Fruit fly (Drosophila melanogaster) whole organism, prepupa: ENCODE results near the gene Tcs6.

ENCODE experiments used
- CG10631 ChIP-seq: fragments of 200-800 bp; sonication (Bioruptor generic); optimal IDR thresholded peaks from 2 replicates; lab custom pipeline; 2016; ENCODE audit warnings: missing biosample characterization, missing genetic modification characterization
- CG10669 ChIP-seq: fragments of 200-800 bp; sonication (Bioruptor generic); optimal IDR thresholded peaks from 3 replicates; lab custom pipeline; 2018; ENCODE audit warnings: missing biosample characterization, mild to moderate bottlenecking, missing genetic modification characterization, moderate library complexity
- CG11762 ChIP-seq: fragments of 200-800 bp; sonication (Bioruptor generic); optimal IDR thresholded peaks from 3 replicates; lab custom pipeline; 2016; ENCODE audit warnings: missing biosample characterization, missing genetic modification characterization; ENCODE audit not compliant: insufficient read depth
- CG11902 ChIP-seq: fragments of 200-800 bp; sonication (Bioruptor generic); optimal IDR thresholded peaks from 3 replicates; lab custom pipeline; 2016; ENCODE audit warnings: missing biosample characterization, missing genetic modification characterization
- CG15336 ChIP-seq: fragments of 200-800 bp; sonication (Bioruptor generic); IDR thresholded peaks from 2 replicates; pipeline ENCODE4 v1.3.6; 2022; ENCODE audit warnings: missing biosample characterization, missing genetic modification characterization
- CG1621 ChIP-seq: fragments of 200-800 bp; sonication (Bioruptor generic); optimal IDR thresholded peaks from 3 replicates; lab custom pipeline; 2018; ENCODE audit warnings: missing biosample characterization, mild to moderate bottlenecking, missing genetic modification characterization
- CG16779 ChIP-seq: fragments of 200-800 bp; sonication (Bioruptor generic); optimal IDR thresholded peaks from 3 replicates; lab custom pipeline; 2017; ENCODE audit warnings: missing biosample characterization, mild to moderate bottlenecking, missing genetic modification characterization
- CG3032 ChIP-seq: fragments of 200-800 bp; optimal IDR thresholded peaks from 2 replicates; lab custom pipeline; 2019; ENCODE audit warnings: missing biosample characterization, mild to moderate bottlenecking, missing genetic modification characterization, moderate library complexity
- CG31627 ChIP-seq: fragments of 200-800 bp; sonication (Bioruptor generic); optimal IDR thresholded peaks from 3 replicates; lab custom pipeline; 2016; ENCODE audit warnings: missing biosample characterization, missing genetic modification characterization
- CG32006 ChIP-seq: fragments of 200-800 bp; sonication (Bioruptor generic); optimal IDR thresholded peaks from 3 replicates; lab custom pipeline; 2017; ENCODE audit warnings: missing biosample characterization, mild to moderate bottlenecking, missing genetic modification characterization
- CG34406 ChIP-seq: fragments of 200-800 bp; sonication (Bioruptor generic); optimal IDR thresholded peaks from 3 replicates; lab custom pipeline; 2016; ENCODE audit warnings: missing biosample characterization, missing genetic modification characterization
- CG3919 ChIP-seq: fragments of 200-800 bp; sonication (Bioruptor generic); optimal IDR thresholded peaks from 3 replicates; lab custom pipeline; 2016; ENCODE audit warnings: missing biosample characterization, missing genetic modification characterization
- CG4318 ChIP-seq: fragments of 200-800 bp; sonication (Bioruptor generic); optimal IDR thresholded peaks from 3 replicates; lab custom pipeline; 2017; ENCODE audit warnings: missing biosample characterization, mild to moderate bottlenecking, missing genetic modification characterization
- CG6163 ChIP-seq: fragments of 200-800 bp; sonication (Bioruptor generic); IDR thresholded peaks from 3 replicates; pipeline ENCODE4 v1.3.6; 2022; ENCODE audit warnings: missing biosample characterization, missing genetic modification characterization
- CG6808 ChIP-seq: fragments of 200-800 bp; sonication (Bioruptor generic); optimal IDR thresholded peaks from 3 replicates; lab custom pipeline; 2017; ENCODE audit warnings: missing biosample characterization, missing genetic modification characterization, mild to moderate bottlenecking, moderate library complexity, missing genetic modification reagents
- CG7368 ChIP-seq: fragments of 200-800 bp; sonication (Bioruptor generic); optimal IDR thresholded peaks from 3 replicates; lab custom pipeline; 2016; ENCODE audit warnings: missing biosample characterization, missing genetic modification characterization
- CG8119 ChIP-seq: fragments of 200-800 bp; sonication (Bioruptor generic); IDR thresholded peaks from 3 replicates; pipeline ENCODE4 v1.3.6; 2022; ENCODE audit warnings: missing biosample characterization, missing genetic modification characterization
- CG8319 ChIP-seq: fragments of 200-800 bp; sonication (Bioruptor generic); optimal IDR thresholded peaks from 3 replicates; lab custom pipeline; 2016; ENCODE audit warnings: missing biosample characterization, missing genetic modification characterization
- CG9139 ChIP-seq: fragments of 200-800 bp; sonication (Bioruptor generic); optimal IDR thresholded peaks from 3 replicates; lab custom pipeline; 2017; ENCODE audit warnings: missing biosample characterization, mild to moderate bottlenecking, missing genetic modification characterization
- Eip78C ChIP-seq: fragments of 200-800 bp; sonication (Bioruptor generic); peaks from one replicate; lab custom pipeline; 2016; ENCODE audit warnings: missing biosample characterization, missing genetic modification characterization
- Eip93F ChIP-seq: fragments of 200-800 bp; sonication (Bioruptor generic); optimal IDR thresholded peaks from 2 replicates; lab custom pipeline; 2016; ENCODE audit warnings: missing biosample characterization, mild to moderate bottlenecking, missing genetic modification characterization
- Ets96B ChIP-seq: fragments of 200-800 bp; optimal IDR thresholded peaks from 2 replicates; lab custom pipeline; 2019; ENCODE audit warnings: missing biosample characterization, mild to moderate bottlenecking, missing genetic modification characterization, moderate library complexity
- Gug ChIP-seq: fragments of 200-800 bp; sonication (Bioruptor generic); IDR thresholded peaks from 2 replicates; pipeline ENCODE4 v1.3.6; 2022; ENCODE audit warnings: missing biosample characterization, missing genetic modification characterization
- Hr38 ChIP-seq: sonication (Bioruptor generic); optimal IDR thresholded peaks from 2 replicates; lab custom pipeline; 2016; ENCODE audit warnings: missing biosample characterization, missing genetic modification characterization
- Hr4 ChIP-seq: fragments of 200-800 bp; sonication (Bioruptor generic); optimal IDR thresholded peaks from 3 replicates; lab custom pipeline; 2016; ENCODE audit warnings: missing biosample characterization, missing genetic modification characterization
- Lpt ChIP-seq: fragments of 200-800 bp; sonication (Bioruptor generic); optimal IDR thresholded peaks from 3 replicates; lab custom pipeline; 2016; ENCODE audit warnings: missing biosample characterization, missing genetic modification characterization
- Met ChIP-seq: fragments of 200-800 bp; sonication (Bioruptor generic); optimal IDR thresholded peaks from 3 replicates; lab custom pipeline; 2016; ENCODE audit warnings: missing biosample characterization, missing genetic modification characterization
- OdsH ChIP-seq: fragments of 200-800 bp; sonication (Bioruptor generic); optimal IDR thresholded peaks from 3 replicates; lab custom pipeline; 2016; ENCODE audit warnings: missing biosample characterization, missing genetic modification characterization
- Smox ChIP-seq: fragments of 200-800 bp; sonication (Bioruptor generic); optimal IDR thresholded peaks from 3 replicates; lab custom pipeline; 2016; ENCODE audit warnings: missing biosample characterization, missing genetic modification characterization
- Sox102F ChIP-seq: fragments of 200-800 bp; sonication (Bioruptor generic); optimal IDR thresholded peaks from 2 replicates; lab custom pipeline; 2016; ENCODE audit warnings: missing biosample characterization, mild to moderate bottlenecking, missing genetic modification characterization
- Sox14 ChIP-seq: fragments of 200-800 bp; sonication (Bioruptor generic); optimal IDR thresholded peaks from 3 replicates; lab custom pipeline; 2016; ENCODE audit warnings: missing biosample characterization, missing genetic modification characterization
- Sox15 ChIP-seq: fragments of 200-800 bp; sonication (Bioruptor generic); optimal IDR thresholded peaks from 3 replicates; lab custom pipeline; 2016; ENCODE audit warnings: missing biosample characterization, missing genetic modification characterization
- achi ChIP-seq: fragments of 200-800 bp; sonication (Bioruptor generic); optimal IDR thresholded peaks from 3 replicates; lab custom pipeline; 2016; ENCODE audit warnings: missing biosample characterization, missing genetic modification characterization
- acj6 ChIP-seq: fragments of 200-800 bp; sonication (Bioruptor generic); optimal IDR thresholded peaks from 3 replicates; lab custom pipeline; 2016; ENCODE audit warnings: missing biosample characterization, missing genetic modification characterization
- cyc ChIP-seq: fragments of 200-800 bp; sonication (Bioruptor generic); optimal IDR thresholded peaks from 3 replicates; lab custom pipeline; 2016; ENCODE audit warnings: missing biosample characterization, missing genetic modification characterization
- dsx ChIP-seq: fragments of 200-800 bp; optimal IDR thresholded peaks from 3 replicates; lab custom pipeline; 2019; ENCODE audit warnings: missing biosample characterization, mild to moderate bottlenecking, missing genetic modification characterization, moderate library complexity; ENCODE audit not compliant: poor library complexity, severe bottlenecking
- eg ChIP-seq: fragments of 200-800 bp; sonication (Bioruptor generic); IDR thresholded peaks from 3 replicates; pipeline ENCODE4 v1.3.6; 2022; ENCODE audit warnings: missing biosample characterization, missing genetic modification characterization
- esn ChIP-seq: fragments of 200-800 bp; sonication (Bioruptor generic); optimal IDR thresholded peaks from 2 replicates; lab custom pipeline; 2016; ENCODE audit warnings: missing biosample characterization, mild to moderate bottlenecking, missing genetic modification characterization, moderate library complexity
- fd59A ChIP-seq: fragments of 200-800 bp; sonication (Bioruptor generic); optimal IDR thresholded peaks from 2 replicates; lab custom pipeline; 2017; ENCODE audit warnings: missing biosample characterization, mild to moderate bottlenecking, missing genetic modification characterization, missing genetic modification reagents
- fd85E ChIP-seq: fragments of 200-800 bp; sonication (Bioruptor generic); optimal IDR thresholded peaks from 3 replicates; lab custom pipeline; 2016; ENCODE audit warnings: missing biosample characterization, missing genetic modification characterization
- salr ChIP-seq, 2 experiments: fragments of 200-800 bp; sonication (Bioruptor generic); optimal IDR thresholded peaks; 3 replicates each; lab custom pipeline; 2016 to 2018; ENCODE audit warnings: missing biosample characterization in 2 of 2, missing genetic modification characterization in 2 of 2, mild to moderate bottlenecking in 1 of 2
- spab ChIP-seq: fragments of 200-800 bp; sonication (Bioruptor generic); optimal IDR thresholded peaks from 2 replicates; lab custom pipeline; 2017; ENCODE audit warnings: missing biosample characterization, mild to moderate bottlenecking, missing genetic modification characterization, missing genetic modification reagents
- ss ChIP-seq, 2 experiments: fragments of 200-800 bp; sonication (Bioruptor generic); optimal IDR thresholded peaks; 2 replicates in 1 of 2; 3 replicates in 1 of 2; lab custom pipeline; 2017 to 2018; ENCODE audit warnings: mild to moderate bottlenecking in 2 of 2, missing biosample characterization in 2 of 2, missing genetic modification characterization in 2 of 2, moderate library complexity in 1 of 2
- svp ChIP-seq: fragments of 200-800 bp; sonication (Bioruptor generic); peaks from one replicate; lab custom pipeline; 2016; ENCODE audit warnings: missing biosample characterization, missing genetic modification characterization
- topi ChIP-seq: fragments of 200-800 bp; sonication (Bioruptor generic); optimal IDR thresholded peaks from 3 replicates; lab custom pipeline; 2016; ENCODE audit warnings: missing biosample characterization, missing genetic modification characterization

Gene Tcs6

dm6 chr3R:26012801-26013663 is 45.0 kb downstream of the Tcs6 start:
- TF ChIP-seq CG3919 (GFP tag; lab: Kevin White, UChicago) (peak; percentile 24), Sox102F (GFP tag; lab: Kevin White, UChicago) (peak; percentile 42), CG10669 (GFP tag; lab: Kevin White, UChicago) (peak; percentile 52), Gug (0 out of 2 replicates have a peak, but pooled peaks have one; percentile 11), CG3032 (tag; lab: Kevin White, UChicago) (peak; percentile 79), CG31627 (GFP tag; lab: Kevin White, UChicago) (no peak), CG32006 (peak; percentile 60), CG10631 (GFP tag; lab: Kevin White, UChicago) (peak; percentile 30), CG1621 (peak; percentile 50), CG6163 (GFP tag; lab: Robert Waterston, UW) (peak; percentile 17; the same call in 1 of the 3 replicates), svp (GFP tag; lab: Kevin White, UChicago) (peak; percentile 36), esn (GFP tag; lab: Kevin White, UChicago) (peak; percentile 59), OdsH (GFP tag; lab: Kevin White, UChicago) (peak; percentile 31), CG34406 (GFP tag; lab: Kevin White, UChicago) (peak; percentile 10), CG16779 (tag; lab: Kevin White, UChicago) (no peak), Eip93F (GFP tag; lab: Kevin White, UChicago) (no peak), CG8319 (GFP tag; lab: Kevin White, UChicago) (no peak), CG8119 (GFP tag; lab: Robert Waterston, UW) (peak; percentile 59; the same call in 2 of the 3 replicates), cyc (GFP tag; lab: Kevin White, UChicago) (peak; percentile 7), Hr4 (GFP tag; lab: Kevin White, UChicago) (peak; percentile 6), Sox15 (GFP tag; lab: Kevin White, UChicago) (no peak), spab (GFP tag; lab: Kevin White, UChicago) (peak; percentile 43), topi (GFP tag; lab: Kevin White, UChicago) (peak; percentile 28), CG11762 (GFP tag; lab: Kevin White, UChicago) (no peak), Eip78C (GFP tag; lab: Kevin White, UChicago) (peak; percentile 69), dsx (GFP tag; lab: Kevin White, UChicago) (peak; percentile 64), Ets96B (peak; percentile 67), Lpt (GFP tag; lab: Kevin White, UChicago) (no peak), CG9139 (GFP tag; lab: Kevin White, UChicago) (no peak), Sox14 (GFP tag; lab: Kevin White, UChicago) (peak; percentile 24), Smox (peak; percentile 18), CG4318 (GFP tag; lab: Kevin White, UChicago) (peak; percentile 5), fd59A (GFP tag; lab: Kevin White, UChicago) (no peak), fd85E (GFP tag; lab: Kevin White, UChicago) (no peak), Met (GFP tag; lab: Kevin White, UChicago) (peak; percentile 44), CG15336 (peak; percentile 64), acj6 (GFP tag; lab: Kevin White, UChicago) (peak; percentile 31), Hr38 (no peak), CG7368 (GFP tag; lab: Kevin White, UChicago) (no peak), salr (GFP tag; optimal IDR thresholded peaks at IDR 0.05; lab: Kevin White, UChicago) (no peak), achi (GFP tag; lab: Kevin White, UChicago) (peak; percentile 53), eg (0 out of 3 replicates have a peak, but pooled peaks have one; percentile 9), CG11902 (GFP tag; lab: Kevin White, UChicago) (no peak), ss (GFP tag; optimal IDR thresholded peaks at IDR 0.05; lab: Kevin White, UChicago) (peak; percentile 34 to 96), CG6808 (GFP tag; lab: Kevin White, UChicago) (peak; percentile 48)
